Fruit fly (Drosophila melanogaster) whole organism, embryonic: ENCODE data around the gene Cyp28c1.
A peak's percentile ranks its signal among the peaks of the same experiment; 100 is the strongest.

ENCODE experiments used
- Asciz ChIP-seq: fragments of 200-800 bp; sonication (Bioruptor generic); optimal IDR thresholded peaks from 2 replicates; lab custom pipeline; 2017; ENCODE audit warnings: missing biosample characterization, mild to moderate bottlenecking, missing genetic modification characterization, missing genetic modification reagents
- CG10462 ChIP-seq: fragments of 200-800 bp; sonication (Bioruptor generic); optimal IDR thresholded peaks from 2 replicates; lab custom pipeline; 2016; ENCODE audit warnings: missing biosample characterization, missing genetic modification characterization
- CG11093 ChIP-seq: fragments of 200-800 bp; sonication (Bioruptor generic); IDR thresholded peaks from 3 replicates; pipeline ENCODE4 v1.3.6; 2022; ENCODE audit warnings: missing biosample characterization, missing genetic modification characterization
- CG11398 ChIP-seq: fragments of 200-800 bp; sonication (Bioruptor generic); optimal IDR thresholded peaks from 2 replicates; lab custom pipeline; 2016; ENCODE audit warnings: missing biosample characterization, missing genetic modification characterization
- CG11456 ChIP-seq: fragments of 200-800 bp; sonication (Bioruptor generic); IDR thresholded peaks from 3 replicates; pipeline ENCODE4 v1.3.6; 2022; ENCODE audit warnings: missing biosample characterization, missing genetic modification characterization
- CG12104 ChIP-seq: fragments of 200-800 bp; sonication (Bioruptor generic); optimal IDR thresholded peaks from 3 replicates; lab custom pipeline; 2016; ENCODE audit warnings: missing biosample characterization, missing genetic modification characterization
- CG12155 ChIP-seq: fragments of 200-800 bp; sonication (Bioruptor generic); optimal IDR thresholded peaks from 3 replicates; lab custom pipeline; 2016; ENCODE audit warnings: missing biosample characterization, missing genetic modification characterization
- CG12744 ChIP-seq: fragments of 200-800 bp; sonication (Bioruptor generic); optimal IDR thresholded peaks from 2 replicates; lab custom pipeline; 2016; ENCODE audit warnings: missing biosample characterization, missing genetic modification characterization
- CG14441 ChIP-seq: fragments of 200-800 bp; sonication (Bioruptor generic); IDR thresholded peaks from 2 replicates; pipeline ENCODE4 v1.3.6; 2022; ENCODE audit warnings: missing biosample characterization, missing genetic modification characterization
- CG14860 ChIP-seq: fragments of 200-800 bp; sonication (Bioruptor generic); IDR thresholded peaks from 3 replicates; pipeline ENCODE4 v1.3.6; 2022; ENCODE audit warnings: missing biosample characterization, missing genetic modification characterization; ENCODE audit not compliant: partially characterized antibody
- CG17385 ChIP-seq: fragments of 200-800 bp; sonication (Bioruptor generic); optimal IDR thresholded peaks from 3 replicates; lab custom pipeline; 2018; ENCODE audit warnings: missing biosample characterization, mild to moderate bottlenecking, missing genetic modification characterization
- CG18476 ChIP-seq: fragments of 200-800 bp; sonication (Bioruptor generic); optimal IDR thresholded peaks from 2 replicates; lab custom pipeline; 2016; ENCODE audit warnings: missing biosample characterization, mild to moderate bottlenecking, missing genetic modification characterization
- CG18619 ChIP-seq: fragments of 200-800 bp; sonication (Bioruptor generic); optimal IDR thresholded peaks from 3 replicates; lab custom pipeline; 2017; ENCODE audit warnings: missing biosample characterization, mild to moderate bottlenecking, missing genetic modification characterization
- CG2120 ChIP-seq: fragments of 200-800 bp; sonication (Bioruptor generic); optimal IDR thresholded peaks from 3 replicates; lab custom pipeline; 2016; ENCODE audit warnings: missing biosample characterization, missing genetic modification characterization
- CG2889 ChIP-seq: fragments of 200-800 bp; sonication (Bioruptor generic); IDR thresholded peaks from 3 replicates; pipeline ENCODE4 v1.3.6; 2022; ENCODE audit warnings: missing biosample characterization, missing genetic modification characterization
- CG3847 ChIP-seq: fragments of 200-800 bp; sonication (Bioruptor generic); IDR thresholded peaks from 2 replicates; pipeline ENCODE4 v1.3.6; 2022; ENCODE audit warnings: missing biosample characterization, missing genetic modification characterization
- CG4360 ChIP-seq: fragments of 200-800 bp; sonication (Bioruptor generic); IDR thresholded peaks from 2 replicates; pipeline ENCODE4 v1.3.6; 2022; ENCODE audit warnings: missing biosample characterization, missing genetic modification characterization
- CG4730 ChIP-seq: fragments of 200-800 bp; sonication (Bioruptor generic); IDR thresholded peaks from 2 replicates; pipeline ENCODE4 v1.3.6; 2022; ENCODE audit warnings: missing biosample characterization, missing genetic modification characterization
- CG7357 ChIP-seq: fragments of 200-800 bp; sonication (Bioruptor generic); IDR thresholded peaks from 3 replicates; pipeline ENCODE4 v1.3.6; 2022; ENCODE audit warnings: missing biosample characterization, missing genetic modification characterization
- CG8478 ChIP-seq: fragments of >200 bp; optimal IDR thresholded peaks from 2 replicates; lab custom pipeline; 2018
- CG8944 ChIP-seq: fragments of 200-800 bp; sonication (Bioruptor generic); optimal IDR thresholded peaks from 3 replicates; lab custom pipeline; 2016; ENCODE audit warnings: missing biosample characterization, missing genetic modification characterization
- Camta ChIP-seq: fragments of 200-800 bp; sonication (Bioruptor generic); optimal IDR thresholded peaks from 2 replicates; lab custom pipeline; 2016; ENCODE audit warnings: missing biosample characterization, missing genetic modification characterization
- E2f2 ChIP-seq: fragments of 200-800 bp; sonication (Bioruptor generic); IDR thresholded peaks from 2 replicates; pipeline ENCODE4 v1.3.6; 2022; ENCODE audit warnings: missing biosample characterization, missing genetic modification characterization
- Eip74EF ChIP-seq, 2 experiments: fragments of 200-800 bp in 1 of 2; fragments of >200 bp in 1 of 2; sonication (Bioruptor generic) in 1 of 2; optimal IDR thresholded peaks; 2 replicates each; lab custom pipeline; 2017 to 2019; ENCODE audit warnings: missing biosample characterization in 2 of 2, missing genetic modification characterization in 2 of 2, mild to moderate bottlenecking in 1 of 2, moderate library complexity in 1 of 2
- Meics ChIP-seq: fragments of 200-800 bp; sonication (Bioruptor generic); optimal IDR thresholded peaks from 2 replicates; lab custom pipeline; 2017; ENCODE audit warnings: missing biosample characterization, mild to moderate bottlenecking, missing genetic modification characterization
- Neu2 ChIP-seq: fragments of 200-800 bp; sonication (Bioruptor generic); optimal IDR thresholded peaks from 3 replicates; lab custom pipeline; 2016; ENCODE audit warnings: missing biosample characterization, missing genetic modification characterization, borderline replicate concordance
- btn ChIP-seq: fragments of 200-800 bp; sonication (Bioruptor generic); optimal IDR thresholded peaks from 2 replicates; lab custom pipeline; 2016; ENCODE audit warnings: missing biosample characterization, missing genetic modification characterization
- cas ChIP-seq: fragments of 200-800 bp; sonication (Bioruptor generic); IDR thresholded peaks from 2 replicates; pipeline ENCODE4 v1.3.6; 2022; ENCODE audit warnings: missing biosample characterization, missing genetic modification characterization
- chn ChIP-seq: fragments of 200-800 bp; sonication (Bioruptor generic); optimal IDR thresholded peaks from 2 replicates; lab custom pipeline; 2016; ENCODE audit warnings: missing biosample characterization, missing genetic modification characterization
- ci ChIP-seq: fragments of 200-800 bp; sonication (Bioruptor generic); IDR thresholded peaks from 3 replicates; pipeline ENCODE4 v1.3.6; 2022; ENCODE audit warnings: missing biosample characterization, missing genetic modification characterization
- corto ChIP-seq: fragments of 200-800 bp; sonication (Bioruptor generic); optimal IDR thresholded peaks from 2 replicates; lab custom pipeline; 2016; ENCODE audit warnings: missing biosample characterization, mild to moderate bottlenecking, missing genetic modification characterization, moderate library complexity
- cwo ChIP-seq: fragments of 200-800 bp; sonication (Bioruptor generic); optimal IDR thresholded peaks from 3 replicates; lab custom pipeline; 2017; ENCODE audit warnings: missing biosample characterization, missing genetic modification characterization, mild to moderate bottlenecking, moderate library complexity, missing genetic modification reagents
- fd96Cb ChIP-seq: fragments of 200-800 bp; sonication (Bioruptor generic); optimal IDR thresholded peaks from 2 replicates; lab custom pipeline; 2018; ENCODE audit warnings: missing biosample characterization, mild to moderate bottlenecking, missing genetic modification characterization, moderate library complexity
- gt ChIP-seq: fragments of 200-800 bp; sonication (Bioruptor generic); IDR thresholded peaks from 2 replicates; pipeline ENCODE4 v1.3.6; 2022; ENCODE audit warnings: missing biosample characterization, missing genetic modification characterization
- hbn ChIP-seq: fragments of 200-800 bp; sonication (Bioruptor generic); IDR thresholded peaks from 2 replicates; pipeline ENCODE4 v1.3.6; 2022; ENCODE audit warnings: missing biosample characterization, missing genetic modification characterization; ENCODE audit not compliant: partially characterized antibody
- jigr1 ChIP-seq: fragments of 200-800 bp; sonication (Bioruptor generic); IDR thresholded peaks from 3 replicates; pipeline ENCODE4 v1.3.6; 2022; ENCODE audit warnings: missing biosample characterization, missing genetic modification characterization
- luna ChIP-seq: fragments of 200-800 bp; sonication (Bioruptor generic); optimal IDR thresholded peaks from 2 replicates; lab custom pipeline; 2016; ENCODE audit warnings: missing biosample characterization, missing genetic modification characterization
- maf-S ChIP-seq: fragments of 200-800 bp; sonication (Bioruptor generic); optimal IDR thresholded peaks from 2 replicates; lab custom pipeline; 2016; ENCODE audit warnings: missing biosample characterization, missing genetic modification characterization
- nau ChIP-seq: fragments of 200-800 bp; sonication (Bioruptor generic); optimal IDR thresholded peaks from 3 replicates; lab custom pipeline; 2017; ENCODE audit warnings: missing biosample characterization, mild to moderate bottlenecking, missing genetic modification characterization, missing genetic modification reagents
- nerfin-1 ChIP-seq: fragments of 200-800 bp; sonication (Bioruptor generic); optimal IDR thresholded peaks from 3 replicates; lab custom pipeline; 2019; ENCODE audit warnings: missing biosample characterization, mild to moderate bottlenecking, missing genetic modification characterization, moderate library complexity
- nom ChIP-seq: fragments of 200-800 bp; sonication (Bioruptor generic); optimal IDR thresholded peaks from 2 replicates; lab custom pipeline; 2017; ENCODE audit warnings: missing biosample characterization, missing genetic modification characterization, mild to moderate bottlenecking, moderate library complexity, missing genetic modification reagents
- oc ChIP-seq: fragments of 200-800 bp; sonication (Bioruptor generic); optimal IDR thresholded peaks from 2 replicates; lab custom pipeline; 2018; ENCODE audit warnings: missing biosample characterization, mild to moderate bottlenecking, missing genetic modification characterization, moderate library complexity
- org-1 ChIP-seq: fragments of 200-800 bp; sonication (Bioruptor generic); optimal IDR thresholded peaks from 2 replicates; lab custom pipeline; 2017; ENCODE audit warnings: missing biosample characterization, missing genetic modification characterization
- pho ChIP-seq: fragments of 200-800 bp; sonication (Bioruptor generic); optimal IDR thresholded peaks from 2 replicates; lab custom pipeline; 2016; ENCODE audit warnings: missing biosample characterization, missing genetic modification characterization
- row ChIP-seq: fragments of 200-800 bp; sonication (Bioruptor generic); IDR thresholded peaks from 3 replicates; pipeline ENCODE4 v1.3.6; 2022; ENCODE audit warnings: missing biosample characterization, missing genetic modification characterization
- sqz ChIP-seq: fragments of 200-800 bp; sonication (Bioruptor generic); optimal IDR thresholded peaks from 3 replicates; lab custom pipeline; 2018; ENCODE audit warnings: missing biosample characterization, mild to moderate bottlenecking, missing genetic modification characterization
- toy ChIP-seq: fragments of 200-800 bp; sonication (Bioruptor generic); IDR thresholded peaks from 2 replicates; pipeline ENCODE4 v1.3.6; 2022; ENCODE audit warnings: missing biosample characterization, missing genetic modification characterization
- trem ChIP-seq: fragments of 200-800 bp; optimal IDR thresholded peaks from 3 replicates; lab custom pipeline; 2019; ENCODE audit warnings: missing biosample characterization, mild to moderate bottlenecking, missing genetic modification characterization, moderate library complexity
- wdn ChIP-seq: fragments of 200-800 bp; sonication (Bioruptor generic); IDR thresholded peaks from 2 replicates; pipeline ENCODE4 v1.3.6; 2022; ENCODE audit warnings: missing biosample characterization, missing genetic modification characterization
- z ChIP-seq: fragments of 200-800 bp; sonication (Bioruptor generic); IDR thresholded peaks from 3 replicates; pipeline ENCODE4 v1.3.6; 2022; ENCODE audit warnings: missing biosample characterization, missing genetic modification characterization

The Cyp28c1 gene

dm6 chrX:11818047-11818766 lies 21.2 kb upstream of the Cyp28c1 start (continued):
- TF ChIP-seq CG18476 (GFP tag; lab: Kevin White, UChicago): peak; percentile 90
- peak; percentile 94 for TF ChIP-seq CG14441 (GFP tag; lab: Robert Waterston, UW)
- peak; percentile 84 for TF ChIP-seq CG7357 (GFP tag; lab: Robert Waterston, UW)
- TF ChIP-seq luna: peak; percentile 77
- TF ChIP-seq cwo: peak; percentile 91
- TF ChIP-seq fd96Cb: peak; percentile 96
- TF ChIP-seq CG14860 (GFP tag; lab: Robert Waterston, UW): peak; percentile 61
- TF ChIP-seq E2f2 (GFP tag; lab: Robert Waterston, UW): peak; percentile 81
- peak; percentile 93 for TF ChIP-seq Asciz
- TF ChIP-seq toy: peak; percentile 80
- TF ChIP-seq CG11398 (GFP tag; lab: Kevin White, UChicago): peak; percentile 96
- peak; percentile 87 for TF ChIP-seq CG17385 (GFP tag; lab: Kevin White, UChicago)
- peak; percentile 86 for TF ChIP-seq CG11093 (GFP tag; lab: Robert Waterston, UW)
- TF ChIP-seq btn (GFP tag; lab: Kevin White, UChicago): peak; percentile 90
- TF ChIP-seq oc (tag; lab: Kevin White, UChicago): peak; percentile 96
- TF ChIP-seq ci: peak; percentile 98
- TF ChIP-seq CG4360 (GFP tag; lab: Robert Waterston, UW): peak; percentile 84
- peak; percentile 97 for TF ChIP-seq row
- peak; percentile 83 for TF ChIP-seq gt (GFP tag; lab: Robert Waterston, UW)
- peak; percentile 90 for TF ChIP-seq nerfin-1 (tag; lab: Kevin White, UChicago)
- TF ChIP-seq trem (tag; lab: Kevin White, UChicago): peak; percentile 92
- TF ChIP-seq nau (GFP tag; lab: Kevin White, UChicago): peak; percentile 93
- peak; percentile 94 for TF ChIP-seq CG8944 (GFP tag; lab: Kevin White, UChicago)
- TF ChIP-seq CG4730 (GFP tag; lab: Robert Waterston, UW): peak; percentile 89
- peak; percentile 71; the same call in 1 of the 3 replicates for TF ChIP-seq z
- TF ChIP-seq CG10462: peak; percentile 86
- TF ChIP-seq CG12155 (GFP tag; lab: Kevin White, UChicago): peak; percentile 92
- TF ChIP-seq wdn (GFP tag; lab: Robert Waterston, UW): peak; percentile 88
- TF ChIP-seq CG2120: peak; percentile 96
- TF ChIP-seq CG8478: no peak
- peak; percentile 93 for TF ChIP-seq pho (GFP tag; lab: Kevin White, UChicago)
- TF ChIP-seq Meics (GFP tag; lab: Kevin White, UChicago): peak; percentile 92
- TF ChIP-seq jigr1 (GFP tag; lab: Robert Waterston, UW): peak; percentile 78; the same call in 2 of the 3 replicates
- TF ChIP-seq Neu2 (GFP tag; lab: Kevin White, UChicago): peak; percentile 82
- TF ChIP-seq nom: peak; percentile 66
- peak; percentile 94 for TF ChIP-seq org-1 (GFP tag; lab: Kevin White, UChicago)
- TF ChIP-seq chn: peak; percentile 97
- TF ChIP-seq maf-S: peak; percentile 94
- TF ChIP-seq Eip74EF (GFP tag; optimal IDR thresholded peaks at IDR 0.05; lab: Kevin White, UChicago): peak in 1 of 2 experiments; percentile 93
- peak; percentile 90 for TF ChIP-seq corto
- TF ChIP-seq CG11456: peak; percentile 88
- TF ChIP-seq CG12104 (GFP tag; lab: Kevin White, UChicago): peak; percentile 82
- peak; percentile 89 for TF ChIP-seq CG3847 (GFP tag; lab: Robert Waterston, UW)
- peak; percentile 86 for TF ChIP-seq cas (GFP tag; lab: Robert Waterston, UW)
- TF ChIP-seq CG18619 (GFP tag; lab: Kevin White, UChicago): peak; percentile 91
- no peak for TF ChIP-seq hbn (GFP tag; lab: Robert Waterston, UW)
- TF ChIP-seq sqz (GFP tag; lab: Kevin White, UChicago): peak; percentile 74
- TF ChIP-seq Camta (GFP tag; lab: Kevin White, UChicago): peak; percentile 92
- TF ChIP-seq CG2889 (GFP tag; lab: Robert Waterston, UW): peak; percentile 90
- TF ChIP-seq CG12744 (GFP tag; lab: Kevin White, UChicago): peak; percentile 91
